Worm (Caenorhabditis elegans): Measurements from ENCODE around the gene clec-170.

DNA sequence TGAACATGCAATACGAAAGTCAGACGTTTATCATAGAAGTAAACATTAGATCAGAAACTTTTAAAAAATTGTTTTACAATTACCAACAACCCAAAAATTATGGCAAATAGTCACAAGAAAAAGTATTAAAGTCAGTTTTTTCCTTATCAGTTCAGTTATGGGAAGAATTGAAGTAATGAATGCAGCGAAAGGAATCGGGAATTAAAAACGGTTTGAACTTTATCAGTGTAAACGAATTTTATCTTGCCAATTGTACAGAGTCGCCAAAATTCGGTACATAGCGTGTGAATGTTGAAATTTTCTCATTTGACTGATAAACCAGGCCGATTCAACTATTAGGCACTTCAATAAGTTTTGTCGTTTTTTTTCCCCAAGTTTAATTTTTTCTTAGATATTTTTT, 528 bp upstream of the clec-170 start:
- TF ChIP-seq unc-62 (GFP tag; optimal IDR thresholded peaks at IDR 0.05): no peak
- TF ChIP-seq blmp-1 (tag; optimal IDR thresholded peaks at IDR 0.05; ENCODE audit: insufficient read depth): no peak
- no peak for TF ChIP-seq ztf-11 (tag; optimal IDR thresholded peaks at IDR 0.05)
- TF ChIP-seq fos-1 (tag; optimal IDR thresholded peaks at IDR 0.05): peak; percentile 98
- no peak for TF ChIP-seq ceh-82 (tag; optimal IDR thresholded peaks at IDR 0.05)
- TF ChIP-seq elt-3 (tag; optimal IDR thresholded peaks at IDR 0.05): no peak
- no peak for TF ChIP-seq elt-1 (tag; optimal IDR thresholded peaks at IDR 0.05)
- no peak for TF ChIP-seq unc-39 (tag; optimal IDR thresholded peaks at IDR 0.05)
- TF ChIP-seq ama-1 (optimal IDR thresholded peaks at IDR 0.05): no peak
- no peak for TF ChIP-seq lsy-2 (tag; optimal IDR thresholded peaks at IDR 0.05)
- TF ChIP-seq nhr-11 (tag; optimal IDR thresholded peaks at IDR 0.05): no peak
- no peak for TF ChIP-seq sma-3 (GFP tag; optimal IDR thresholded peaks at IDR 0.05)
